Fruit fly (Drosophila melanogaster) whole organism, prepupa: ENCODE data around the gene kek6.

ENCODE experiments used
- Blimp-1 ChIP-seq: fragments of 200-800 bp; sonication (Bioruptor generic); optimal IDR thresholded peaks from 3 replicates; lab custom pipeline; 2017; ENCODE audit warnings: missing biosample characterization, missing genetic modification characterization, mild to moderate bottlenecking, moderate library complexity, missing genetic modification reagents
- CG10631 ChIP-seq: fragments of 200-800 bp; sonication (Bioruptor generic); optimal IDR thresholded peaks from 2 replicates; lab custom pipeline; 2016; ENCODE audit warnings: missing biosample characterization, missing genetic modification characterization
- CG10669 ChIP-seq: fragments of 200-800 bp; sonication (Bioruptor generic); optimal IDR thresholded peaks from 3 replicates; lab custom pipeline; 2018; ENCODE audit warnings: missing biosample characterization, mild to moderate bottlenecking, missing genetic modification characterization, moderate library complexity
- CG11294 ChIP-seq: fragments of 200-800 bp; sonication (Bioruptor generic); IDR thresholded peaks from 2 replicates; pipeline ENCODE4 v1.3.6; 2022; ENCODE audit warnings: missing biosample characterization, missing genetic modification characterization
- CG11762 ChIP-seq: fragments of 200-800 bp; sonication (Bioruptor generic); optimal IDR thresholded peaks from 3 replicates; lab custom pipeline; 2016; ENCODE audit warnings: missing biosample characterization, missing genetic modification characterization; ENCODE audit not compliant: insufficient read depth
- CG11902 ChIP-seq: fragments of 200-800 bp; sonication (Bioruptor generic); optimal IDR thresholded peaks from 3 replicates; lab custom pipeline; 2016; ENCODE audit warnings: missing biosample characterization, missing genetic modification characterization
- CG15336 ChIP-seq: fragments of 200-800 bp; sonication (Bioruptor generic); IDR thresholded peaks from 2 replicates; pipeline ENCODE4 v1.3.6; 2022; ENCODE audit warnings: missing biosample characterization, missing genetic modification characterization
- CG1621 ChIP-seq: fragments of 200-800 bp; sonication (Bioruptor generic); optimal IDR thresholded peaks from 3 replicates; lab custom pipeline; 2018; ENCODE audit warnings: missing biosample characterization, mild to moderate bottlenecking, missing genetic modification characterization
- CG16779 ChIP-seq: fragments of 200-800 bp; sonication (Bioruptor generic); optimal IDR thresholded peaks from 3 replicates; lab custom pipeline; 2017; ENCODE audit warnings: missing biosample characterization, mild to moderate bottlenecking, missing genetic modification characterization
- CG3032 ChIP-seq: fragments of 200-800 bp; optimal IDR thresholded peaks from 2 replicates; lab custom pipeline; 2019; ENCODE audit warnings: missing biosample characterization, mild to moderate bottlenecking, missing genetic modification characterization, moderate library complexity
- CG31627 ChIP-seq: fragments of 200-800 bp; sonication (Bioruptor generic); optimal IDR thresholded peaks from 3 replicates; lab custom pipeline; 2016; ENCODE audit warnings: missing biosample characterization, missing genetic modification characterization
- CG32006 ChIP-seq: fragments of 200-800 bp; sonication (Bioruptor generic); optimal IDR thresholded peaks from 3 replicates; lab custom pipeline; 2017; ENCODE audit warnings: missing biosample characterization, mild to moderate bottlenecking, missing genetic modification characterization
- CG3919 ChIP-seq: fragments of 200-800 bp; sonication (Bioruptor generic); optimal IDR thresholded peaks from 3 replicates; lab custom pipeline; 2016; ENCODE audit warnings: missing biosample characterization, missing genetic modification characterization
- CG4318 ChIP-seq: fragments of 200-800 bp; sonication (Bioruptor generic); optimal IDR thresholded peaks from 3 replicates; lab custom pipeline; 2017; ENCODE audit warnings: missing biosample characterization, mild to moderate bottlenecking, missing genetic modification characterization
- CG6276 ChIP-seq: fragments of 200-800 bp; sonication (Bioruptor generic); optimal IDR thresholded peaks from 2 replicates; lab custom pipeline; 2017; ENCODE audit warnings: missing biosample characterization, mild to moderate bottlenecking, missing genetic modification characterization
- CG6792 ChIP-seq: fragments of 200-800 bp; sonication (Bioruptor generic); optimal IDR thresholded peaks from 3 replicates; lab custom pipeline; 2016; ENCODE audit warnings: missing biosample characterization, missing genetic modification characterization
- CG6854 ChIP-seq: fragments of 200-800 bp; sonication (Bioruptor generic); optimal IDR thresholded peaks from 2 replicates; lab custom pipeline; 2017; ENCODE audit warnings: missing biosample characterization, mild to moderate bottlenecking, missing genetic modification characterization
- CG7368 ChIP-seq: fragments of 200-800 bp; sonication (Bioruptor generic); optimal IDR thresholded peaks from 3 replicates; lab custom pipeline; 2016; ENCODE audit warnings: missing biosample characterization, missing genetic modification characterization
- CG8119 ChIP-seq: fragments of 200-800 bp; sonication (Bioruptor generic); IDR thresholded peaks from 3 replicates; pipeline ENCODE4 v1.3.6; 2022; ENCODE audit warnings: missing biosample characterization, missing genetic modification characterization
- CG8319 ChIP-seq: fragments of 200-800 bp; sonication (Bioruptor generic); optimal IDR thresholded peaks from 3 replicates; lab custom pipeline; 2016; ENCODE audit warnings: missing biosample characterization, missing genetic modification characterization
- CG8632 ChIP-seq: fragments of 200-800 bp; sonication (Bioruptor generic); optimal IDR thresholded peaks from 3 replicates; lab custom pipeline; 2016; ENCODE audit warnings: missing biosample characterization, missing genetic modification characterization
- Eip75B ChIP-seq: fragments of 200-800 bp; sonication (Bioruptor generic); optimal IDR thresholded peaks from 3 replicates; lab custom pipeline; 2016; ENCODE audit warnings: missing biosample characterization, missing genetic modification characterization
- Eip78C ChIP-seq: fragments of 200-800 bp; sonication (Bioruptor generic); peaks from one replicate; lab custom pipeline; 2016; ENCODE audit warnings: missing biosample characterization, missing genetic modification characterization
- Eip93F ChIP-seq: fragments of 200-800 bp; sonication (Bioruptor generic); optimal IDR thresholded peaks from 2 replicates; lab custom pipeline; 2016; ENCODE audit warnings: missing biosample characterization, mild to moderate bottlenecking, missing genetic modification characterization
- Ets96B ChIP-seq: fragments of 200-800 bp; optimal IDR thresholded peaks from 2 replicates; lab custom pipeline; 2019; ENCODE audit warnings: missing biosample characterization, mild to moderate bottlenecking, missing genetic modification characterization, moderate library complexity
- Gug ChIP-seq: fragments of 200-800 bp; sonication (Bioruptor generic); IDR thresholded peaks from 2 replicates; pipeline ENCODE4 v1.3.6; 2022; ENCODE audit warnings: missing biosample characterization, missing genetic modification characterization
- Hr38 ChIP-seq: sonication (Bioruptor generic); optimal IDR thresholded peaks from 2 replicates; lab custom pipeline; 2016; ENCODE audit warnings: missing biosample characterization, missing genetic modification characterization
- Hr39 ChIP-seq: fragments of 200-800 bp; sonication (Bioruptor generic); optimal IDR thresholded peaks from 2 replicates; lab custom pipeline; 2016; ENCODE audit warnings: missing biosample characterization, missing genetic modification characterization
- Hr4 ChIP-seq: fragments of 200-800 bp; sonication (Bioruptor generic); optimal IDR thresholded peaks from 3 replicates; lab custom pipeline; 2016; ENCODE audit warnings: missing biosample characterization, missing genetic modification characterization
- Lpt ChIP-seq: fragments of 200-800 bp; sonication (Bioruptor generic); optimal IDR thresholded peaks from 3 replicates; lab custom pipeline; 2016; ENCODE audit warnings: missing biosample characterization, missing genetic modification characterization
- Sox102F ChIP-seq: fragments of 200-800 bp; sonication (Bioruptor generic); optimal IDR thresholded peaks from 2 replicates; lab custom pipeline; 2016; ENCODE audit warnings: missing biosample characterization, mild to moderate bottlenecking, missing genetic modification characterization
- Sox14 ChIP-seq: fragments of 200-800 bp; sonication (Bioruptor generic); optimal IDR thresholded peaks from 3 replicates; lab custom pipeline; 2016; ENCODE audit warnings: missing biosample characterization, missing genetic modification characterization
- Sox15 ChIP-seq: fragments of 200-800 bp; sonication (Bioruptor generic); optimal IDR thresholded peaks from 3 replicates; lab custom pipeline; 2016; ENCODE audit warnings: missing biosample characterization, missing genetic modification characterization
- achi ChIP-seq: fragments of 200-800 bp; sonication (Bioruptor generic); optimal IDR thresholded peaks from 3 replicates; lab custom pipeline; 2016; ENCODE audit warnings: missing biosample characterization, missing genetic modification characterization
- acj6 ChIP-seq: fragments of 200-800 bp; sonication (Bioruptor generic); optimal IDR thresholded peaks from 3 replicates; lab custom pipeline; 2016; ENCODE audit warnings: missing biosample characterization, missing genetic modification characterization
- cyc ChIP-seq: fragments of 200-800 bp; sonication (Bioruptor generic); optimal IDR thresholded peaks from 3 replicates; lab custom pipeline; 2016; ENCODE audit warnings: missing biosample characterization, missing genetic modification characterization
- dac ChIP-seq: fragments of 200-800 bp; sonication (Bioruptor generic); optimal IDR thresholded peaks from 2 replicates; lab custom pipeline; 2017; ENCODE audit warnings: missing biosample characterization, mild to moderate bottlenecking, missing genetic modification characterization
- eg ChIP-seq: fragments of 200-800 bp; sonication (Bioruptor generic); IDR thresholded peaks from 3 replicates; pipeline ENCODE4 v1.3.6; 2022; ENCODE audit warnings: missing biosample characterization, missing genetic modification characterization
- esn ChIP-seq: fragments of 200-800 bp; sonication (Bioruptor generic); optimal IDR thresholded peaks from 2 replicates; lab custom pipeline; 2016; ENCODE audit warnings: missing biosample characterization, mild to moderate bottlenecking, missing genetic modification characterization, moderate library complexity
- fd59A ChIP-seq: fragments of 200-800 bp; sonication (Bioruptor generic); optimal IDR thresholded peaks from 2 replicates; lab custom pipeline; 2017; ENCODE audit warnings: missing biosample characterization, mild to moderate bottlenecking, missing genetic modification characterization, missing genetic modification reagents
- fd85E ChIP-seq: fragments of 200-800 bp; sonication (Bioruptor generic); optimal IDR thresholded peaks from 3 replicates; lab custom pipeline; 2016; ENCODE audit warnings: missing biosample characterization, missing genetic modification characterization
- fkh ChIP-seq: fragments of 200-800 bp; sonication (Bioruptor generic); optimal IDR thresholded peaks from 3 replicates; lab custom pipeline; 2017; ENCODE audit warnings: missing biosample characterization, mild to moderate bottlenecking, missing genetic modification characterization, moderate library complexity
- lz ChIP-seq: fragments of 200-800 bp; sonication (Bioruptor generic); optimal IDR thresholded peaks from 3 replicates; lab custom pipeline; 2016; ENCODE audit warnings: missing biosample characterization, missing genetic modification characterization
- net ChIP-seq: fragments of 200-800 bp; sonication (Bioruptor generic); optimal IDR thresholded peaks from 3 replicates; lab custom pipeline; 2016; ENCODE audit warnings: missing biosample characterization, missing genetic modification characterization
- pdm3 ChIP-seq: fragments of 200-800 bp; sonication (Bioruptor generic); optimal IDR thresholded peaks from 3 replicates; lab custom pipeline; 2016; ENCODE audit warnings: missing biosample characterization, missing genetic modification characterization
- salr ChIP-seq, 2 experiments: fragments of 200-800 bp; sonication (Bioruptor generic); optimal IDR thresholded peaks; 3 replicates each; lab custom pipeline; 2016 to 2018; ENCODE audit warnings: missing biosample characterization in 2 of 2, missing genetic modification characterization in 2 of 2, mild to moderate bottlenecking in 1 of 2
- ss ChIP-seq, 2 experiments: fragments of 200-800 bp; sonication (Bioruptor generic); optimal IDR thresholded peaks; 2 replicates in 1 of 2; 3 replicates in 1 of 2; lab custom pipeline; 2017 to 2018; ENCODE audit warnings: mild to moderate bottlenecking in 2 of 2, missing biosample characterization in 2 of 2, missing genetic modification characterization in 2 of 2, moderate library complexity in 1 of 2
- svp ChIP-seq: fragments of 200-800 bp; sonication (Bioruptor generic); peaks from one replicate; lab custom pipeline; 2016; ENCODE audit warnings: missing biosample characterization, missing genetic modification characterization
- vri ChIP-seq: fragments of 200-800 bp; sonication (Bioruptor generic); optimal IDR thresholded peaks from 3 replicates; lab custom pipeline; 2016; ENCODE audit warnings: missing biosample characterization, mild to moderate bottlenecking, missing genetic modification characterization

Gene kek6

DNA sequence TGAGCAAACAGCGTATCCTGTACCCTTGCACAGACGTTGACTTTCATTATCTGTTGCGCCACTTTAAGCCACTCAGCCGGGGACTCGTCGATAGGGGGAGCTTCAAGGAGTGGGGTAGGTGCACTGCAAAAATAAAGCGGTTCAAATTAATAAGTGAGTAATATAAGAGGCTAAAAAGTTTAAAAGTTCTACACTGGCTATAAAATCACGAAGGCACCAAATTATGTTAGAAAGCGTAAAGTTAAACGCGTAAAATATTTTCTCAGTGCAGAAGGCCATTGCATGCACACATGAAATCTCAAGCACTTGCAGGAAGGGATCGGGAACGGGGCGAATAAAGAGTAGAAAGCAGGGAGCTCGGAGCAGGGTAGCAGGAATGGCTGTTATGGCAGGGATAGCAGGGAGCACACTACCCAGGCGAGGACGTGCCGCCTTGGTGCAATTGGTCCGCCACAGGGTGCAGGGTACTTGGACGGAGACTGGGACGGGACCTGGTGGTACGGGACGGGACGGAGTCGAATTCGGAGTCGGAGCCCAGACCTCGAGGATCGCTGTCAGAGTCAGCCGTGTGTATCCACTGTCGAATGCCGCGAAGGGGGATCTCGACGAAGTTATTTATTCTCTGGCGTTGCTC, 76.3 kb downstream of the kek6 start (continued):
- TF ChIP-seq pdm3 (peak; percentile 84), eg (GFP tag; lab: Robert Waterston, UW) (peak; percentile 35; the same call in 1 of the 3 replicates), CG3919 (GFP tag; lab: Kevin White, UChicago) (peak; percentile 92), Hr39 (peak; percentile 95), CG4318 (GFP tag; lab: Kevin White, UChicago) (no peak), Sox14 (GFP tag; lab: Kevin White, UChicago) (peak; percentile 89), Blimp-1 (GFP tag; lab: Kevin White, UChicago) (peak; percentile 85), Hr4 (GFP tag; lab: Kevin White, UChicago) (peak; percentile 53), CG16779 (tag; lab: Kevin White, UChicago) (peak; percentile 60), Hr38 (GFP tag; lab: Kevin White, UChicago) (no peak), CG31627 (GFP tag; lab: Kevin White, UChicago) (peak; percentile 94), CG6854 (GFP tag; lab: Kevin White, UChicago) (peak; percentile 77), CG11902 (GFP tag; lab: Kevin White, UChicago) (peak; percentile 84), salr (GFP tag; optimal IDR thresholded peaks at IDR 0.05; lab: Kevin White, UChicago) (peak; percentile 63 to 87), ss (GFP tag; optimal IDR thresholded peaks at IDR 0.05; lab: Kevin White, UChicago) (peak; percentile 91 to 92), Ets96B (peak; percentile 95), CG8632 (GFP tag; lab: Kevin White, UChicago) (peak; percentile 79), lz (peak; percentile 94), Lpt (GFP tag; lab: Kevin White, UChicago) (peak; percentile 46), esn (GFP tag; lab: Kevin White, UChicago) (peak; percentile 95), fd85E (peak; percentile 45), svp (GFP tag; lab: Kevin White, UChicago) (peak; percentile 98), fkh (GFP tag; lab: Kevin White, UChicago) (no peak), CG11294 (GFP tag; lab: Robert Waterston, UW) (no peak), CG15336 (peak; percentile 24; the same call in 1 of the 2 replicates), Sox102F (GFP tag; lab: Kevin White, UChicago) (peak; percentile 93), Eip75B (GFP tag; lab: Kevin White, UChicago) (peak; percentile 92), CG7368 (GFP tag; lab: Kevin White, UChicago) (peak; percentile 78), Eip78C (GFP tag; lab: Kevin White, UChicago) (peak; percentile 97), CG6276 (peak; percentile 7), CG1621 (tag; lab: Kevin White, UChicago) (peak; percentile 87), acj6 (GFP tag; lab: Kevin White, UChicago) (peak; percentile 86), CG32006 (GFP tag; lab: Kevin White, UChicago) (peak; percentile 33), fd59A (GFP tag; lab: Kevin White, UChicago) (peak; percentile 88), net (GFP tag; lab: Kevin White, UChicago) (peak; percentile 65), CG11762 (GFP tag; lab: Kevin White, UChicago) (peak; percentile 57), Eip93F (GFP tag; lab: Kevin White, UChicago) (peak; percentile 88)

DNA sequence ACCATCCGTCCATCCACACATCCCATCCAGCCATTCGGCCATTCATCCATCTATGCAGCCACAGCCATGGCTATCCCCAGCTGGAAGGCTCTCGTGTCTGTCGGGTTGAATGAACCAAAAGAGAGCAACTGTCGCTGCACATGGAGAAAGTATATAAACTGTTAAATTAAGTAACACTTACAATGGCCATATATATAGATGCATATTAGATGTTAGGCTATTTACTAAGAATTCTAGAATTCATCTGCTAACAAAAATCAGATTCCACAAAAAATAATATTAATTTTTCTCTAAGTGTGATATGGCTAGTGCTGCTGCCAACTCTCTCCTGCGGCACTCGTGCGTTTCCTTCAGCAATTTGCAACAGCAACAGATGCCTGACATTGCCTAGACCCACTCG, 78.3 kb downstream of the kek6 start:
- TF ChIP-seq CG6792 (GFP tag; lab: Kevin White, UChicago) = peak; percentile 28
- TF ChIP-seq Sox15 (GFP tag; lab: Kevin White, UChicago) = no peak
- TF ChIP-seq achi (GFP tag; lab: Kevin White, UChicago) = peak; percentile 67
- peak; percentile 80 for TF ChIP-seq Lpt (GFP tag; lab: Kevin White, UChicago)
- TF ChIP-seq vri (GFP tag; lab: Kevin White, UChicago) = no peak
- peak; percentile 88 for TF ChIP-seq CG8119
- peak; percentile 67 for TF ChIP-seq CG3032 (tag; lab: Kevin White, UChicago)
- peak; percentile 13 for TF ChIP-seq CG11762 (GFP tag; lab: Kevin White, UChicago)
- TF ChIP-seq CG10669 (GFP tag; lab: Kevin White, UChicago) = peak; percentile 47
- no peak for TF ChIP-seq Eip93F (GFP tag; lab: Kevin White, UChicago)
- peak; percentile 84 for TF ChIP-seq CG15336
- no peak for TF ChIP-seq Sox102F (GFP tag; lab: Kevin White, UChicago)
- no peak for TF ChIP-seq CG8319 (GFP tag; lab: Kevin White, UChicago)
- TF ChIP-seq CG1621 (tag; lab: Kevin White, UChicago) = peak; percentile 41
- peak; percentile 34 for TF ChIP-seq CG16779 (tag; lab: Kevin White, UChicago)
- TF ChIP-seq Eip75B (GFP tag; lab: Kevin White, UChicago) = peak; percentile 68
- peak; percentile 81 for TF ChIP-seq CG10631 (GFP tag; lab: Kevin White, UChicago)
- TF ChIP-seq dac (GFP tag; lab: Kevin White, UChicago) = peak; percentile 50
- TF ChIP-seq Ets96B = peak; percentile 75
- peak; percentile 62 for TF ChIP-seq Gug (GFP tag; lab: Robert Waterston, UW)
- no peak for TF ChIP-seq Blimp-1 (GFP tag; lab: Kevin White, UChicago)
- TF ChIP-seq eg (GFP tag; lab: Robert Waterston, UW) = peak; percentile 74; the same call in 2 of the 3 replicates
- no peak for TF ChIP-seq cyc (GFP tag; lab: Kevin White, UChicago)
